Fruit fly (Drosophila melanogaster): ENCODE data around the gene Dysb.

The Dysb gene

DNA sequence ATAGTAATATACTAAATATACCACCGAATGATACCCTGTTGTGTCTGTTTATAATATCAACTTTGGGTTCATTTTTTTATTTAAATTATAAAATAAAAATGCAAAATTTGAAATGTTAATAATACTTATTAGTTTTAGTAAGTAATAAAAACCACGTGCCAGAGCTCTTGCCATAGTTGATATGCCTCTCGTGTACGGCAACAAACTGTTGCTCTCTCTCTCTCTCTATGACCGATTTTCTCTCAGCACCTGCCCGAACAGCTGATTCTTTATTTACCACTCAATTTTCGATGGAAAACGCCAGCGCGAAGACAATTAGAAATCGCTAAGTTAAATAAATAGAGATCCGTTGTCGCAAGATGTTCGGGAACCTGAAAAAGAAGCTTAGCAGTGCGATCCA, at the start of gene Dysb:
Dysb (plus strand) TSS at position 251 of the 400 bp plus-strand sequence.
- peak; percentile 11 for TF ChIP-seq Clk (GFP tag; optimal IDR thresholded peaks at IDR 0.05)
- no peak for TF ChIP-seq Crg-1 (GFP tag; optimal IDR thresholded peaks at IDR 0.05)
- TF ChIP-seq ovo (GFP tag; optimal IDR thresholded peaks at IDR 0.05): peak; percentile 51
- no peak for TF ChIP-seq cnc (optimal IDR thresholded peaks at IDR 0.05)
- TF ChIP-seq CG12768 (GFP tag; optimal IDR thresholded peaks at IDR 0.05): peak; percentile 84
- TF ChIP-seq CG11617 (GFP tag; optimal IDR thresholded peaks at IDR 0.05): peak; percentile 87
- peak; percentile 13 for TF ChIP-seq Hr96 (GFP tag; optimal IDR thresholded peaks at IDR 0.05)
- no peak for TF ChIP-seq kay (GFP tag; ENCODE audit: borderline replicate concordance)
- TF ChIP-seq cic (GFP tag; optimal IDR thresholded peaks at IDR 0.05): peak; percentile 52
- TF ChIP-seq toe (GFP tag; optimal IDR thresholded peaks at IDR 0.05): peak; percentile 5
- peak; percentile 87 for TF ChIP-seq CG33017 (tag; optimal IDR thresholded peaks at IDR 0.05)
- TF ChIP-seq Mnt (GFP tag; optimal IDR thresholded peaks at IDR 0.05): peak; percentile 64
- peak; percentile 53 for TF ChIP-seq pad (GFP tag; optimal IDR thresholded peaks at IDR 0.05)
- TF ChIP-seq CG14711 (tag; optimal IDR thresholded peaks at IDR 0.05): peak; percentile 80
- TF ChIP-seq CG1620 (GFP tag; optimal IDR thresholded peaks at IDR 0.05): peak; percentile 34
- TF ChIP-seq CG7045 (GFP tag; optimal IDR thresholded peaks at IDR 0.05): peak; percentile 83
- TF ChIP-seq CG5204 (GFP tag; optimal IDR thresholded peaks at IDR 0.05): peak; percentile 71
- TF ChIP-seq bab1 (GFP tag; optimal IDR thresholded peaks at IDR 0.05): peak; percentile 88
- peak; percentile 87 for TF ChIP-seq CG7101 (tag; optimal IDR thresholded peaks at IDR 0.05)
- peak; percentile 62 for TF ChIP-seq tj (GFP tag; optimal IDR thresholded peaks at IDR 0.05)

DNA sequence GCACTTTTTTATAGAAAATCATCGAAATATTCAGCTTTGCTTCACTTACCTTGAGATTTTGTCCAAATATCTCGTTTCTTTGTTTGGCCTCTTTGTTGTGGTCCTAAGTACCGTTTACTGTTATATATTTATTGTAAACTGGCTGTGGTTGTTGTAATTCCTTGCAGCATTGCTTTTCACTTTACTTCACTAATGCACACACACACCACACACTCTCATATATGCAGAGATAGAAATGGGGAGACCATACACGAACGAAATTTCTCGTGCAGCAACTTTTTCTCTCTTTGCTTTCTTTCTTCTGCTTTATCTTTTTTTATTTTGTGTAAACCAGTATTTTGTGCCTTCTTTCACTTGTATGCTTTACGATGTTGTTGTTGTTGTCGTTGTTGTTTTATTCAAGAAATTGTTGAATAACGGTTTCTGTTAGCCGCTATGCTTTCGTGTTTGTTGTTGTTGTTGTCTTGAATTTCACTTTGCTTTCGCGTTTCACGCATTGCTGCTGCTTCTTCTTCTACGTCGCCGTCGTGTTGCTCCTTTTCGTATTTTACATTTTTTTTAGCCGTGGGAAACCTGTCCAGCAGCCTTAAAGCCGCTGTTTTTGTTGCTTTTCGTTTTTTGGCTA, 48.2 kb upstream of the Dysb start:
- no peak for TF ChIP-seq CG11617 (GFP tag; optimal IDR thresholded peaks at IDR 0.05)
- TF ChIP-seq CG1620 (GFP tag; optimal IDR thresholded peaks at IDR 0.05): no peak
- no peak for TF ChIP-seq cic (GFP tag; optimal IDR thresholded peaks at IDR 0.05)
- no peak for TF ChIP-seq toe (GFP tag; optimal IDR thresholded peaks at IDR 0.05)
- TF ChIP-seq CG12768 (GFP tag; optimal IDR thresholded peaks at IDR 0.05): no peak
- TF ChIP-seq tj (GFP tag; optimal IDR thresholded peaks at IDR 0.05): no peak
- TF ChIP-seq bab1 (GFP tag; optimal IDR thresholded peaks at IDR 0.05): no peak
- TF ChIP-seq CG7101 (tag; optimal IDR thresholded peaks at IDR 0.05): no peak
- TF ChIP-seq ovo (GFP tag; optimal IDR thresholded peaks at IDR 0.05): no peak
- no peak for TF ChIP-seq Mnt (GFP tag; optimal IDR thresholded peaks at IDR 0.05)
- TF ChIP-seq Hr96 (GFP tag; optimal IDR thresholded peaks at IDR 0.05): no peak
- TF ChIP-seq CG5204 (GFP tag; optimal IDR thresholded peaks at IDR 0.05): no peak
- no peak for TF ChIP-seq kay (GFP tag; ENCODE audit: borderline replicate concordance)
- TF ChIP-seq CG14711 (tag; optimal IDR thresholded peaks at IDR 0.05): no peak
- TF ChIP-seq cnc (optimal IDR thresholded peaks at IDR 0.05): no peak
- no peak for TF ChIP-seq CG7045 (GFP tag; optimal IDR thresholded peaks at IDR 0.05)
- no peak for TF ChIP-seq CG33017 (tag; optimal IDR thresholded peaks at IDR 0.05)
- no peak for TF ChIP-seq Crg-1 (GFP tag; optimal IDR thresholded peaks at IDR 0.05)
- no peak for TF ChIP-seq pad (GFP tag; optimal IDR thresholded peaks at IDR 0.05)

- TF ChIP-seq ovo (GFP tag; optimal IDR thresholded peaks at IDR 0.05) (peak; percentile 49), kay (GFP tag; ENCODE audit: borderline replicate concordance) (peak; percentile 96), bab1 (GFP tag; optimal IDR thresholded peaks at IDR 0.05) (peak; percentile 30), CG7101 (tag; optimal IDR thresholded peaks at IDR 0.05) (peak; percentile 35), Mnt (GFP tag; optimal IDR thresholded peaks at IDR 0.05) (peak; percentile 58), CG7045 (GFP tag; optimal IDR thresholded peaks at IDR 0.05) (no peak), Crg-1 (GFP tag; optimal IDR thresholded peaks at IDR 0.05) (no peak), CG14711 (tag; optimal IDR thresholded peaks at IDR 0.05) (peak; percentile 8), CG12768 (GFP tag; optimal IDR thresholded peaks at IDR 0.05) (peak; percentile 21), CG11617 (GFP tag; optimal IDR thresholded peaks at IDR 0.05) (peak; percentile 51)
These were observed 47.5 kb upstream of the Dysb start for dm6 chr3L:18819887-18820637.

dm6 chr3L:18820638-18821382, 46.8 kb upstream of the Dysb start, which contains the start of the genes CG14073 and HipHop:
Gene CG14073, minus strand, starts transcription at chr3L:18820675.
Gene HipHop, plus strand, starts transcription at chr3L:18821171.
- TF ChIP-seq cic (GFP tag; optimal IDR thresholded peaks at IDR 0.05) (no peak), CG1620 (GFP tag; optimal IDR thresholded peaks at IDR 0.05) (no peak), tj (GFP tag; optimal IDR thresholded peaks at IDR 0.05) (peak; percentile 28), bab1 (GFP tag; optimal IDR thresholded peaks at IDR 0.05) (no peak), CG12768 (GFP tag; optimal IDR thresholded peaks at IDR 0.05) (no peak), CG33017 (tag; optimal IDR thresholded peaks at IDR 0.05) (no peak), CG7045 (GFP tag; optimal IDR thresholded peaks at IDR 0.05) (no peak)

- TF ChIP-seq cnc (optimal IDR thresholded peaks at IDR 0.05) (no peak), kay (GFP tag; ENCODE audit: borderline replicate concordance) (peak; percentile 91)
These were observed 45.5 kb upstream of the Dysb start for dm6 chr3L:18822049-18822448.

All from whole organism, adult.